Worm (Caenorhabditis elegans) whole organism, L1 larva: ENCODE measurements around the gene F54H12.2.

Source experiments
- C04F5.9 ChIP-seq: sonication (generic microtip); optimal IDR thresholded peaks from 2 replicates; lab custom pipeline; 2016; ENCODE audit warnings: missing genetic modification characterization, missing compliant biosample characterization
- C34B4.2 ChIP-seq: sonication (generic microtip); optimal IDR thresholded peaks from 2 replicates; lab custom pipeline; 2017; ENCODE audit warnings: mild to moderate bottlenecking, missing genetic modification characterization, missing compliant biosample characterization
- F16B12.6 ChIP-seq: fragments of 150-350 bp; optimal IDR thresholded peaks from 2 replicates; lab custom pipeline; 2014; ENCODE audit warnings: missing biosample characterization, missing genetic modification characterization
- Y116A8C.19 ChIP-seq: sonication (generic microtip); optimal IDR thresholded peaks from 2 replicates; lab custom pipeline; 2016; ENCODE audit warnings: missing compliant biosample characterization, missing genetic modification characterization, borderline replicate concordance
- aha-1 ChIP-seq: fragments of 150-350 bp; optimal IDR thresholded peaks from 2 replicates; lab custom pipeline; 2014; ENCODE audit warnings: missing biosample characterization, missing genetic modification characterization
- alr-1 ChIP-seq: fragments of 200-800 bp; sonication (Bioruptor generic); optimal IDR thresholded peaks from 2 replicates; lab custom pipeline; 2018; ENCODE audit warnings: borderline replicate concordance, mild to moderate bottlenecking, missing genetic modification characterization, missing compliant biosample characterization
- aly-2 ChIP-seq: fragments of 150-350 bp; optimal IDR thresholded peaks from 2 replicates; lab custom pipeline; 2014; ENCODE audit warnings: missing biosample characterization, missing genetic modification characterization
- ama-1 ChIP-seq: fragments of 150-350 bp; optimal IDR thresholded peaks from 2 replicates; lab custom pipeline; 2014
- blmp-1 ChIP-seq: fragments of 150-350 bp; optimal IDR thresholded peaks from 2 replicates; lab custom pipeline; 2014; ENCODE audit warnings: missing biosample characterization, missing genetic modification characterization
- ceh-8 ChIP-seq: fragments of 200-800 bp; sonication (Bioruptor generic); optimal IDR thresholded peaks from 2 replicates; lab custom pipeline; 2018; ENCODE audit warnings: mild to moderate bottlenecking, missing genetic modification characterization, moderate library complexity, missing compliant biosample characterization
- ceh-88 ChIP-seq: fragments of 200-800 bp; sonication (Bioruptor generic); IDR thresholded peaks from 2 replicates; pipeline ENCODE4 v1.3.6; 2022; ENCODE audit warnings: missing genetic modification characterization, missing compliant biosample characterization
- dpl-1 ChIP-seq, 3 experiments: fragments of 150-350 bp in 2 of 3; sonication (generic microtip) in 1 of 3; optimal IDR thresholded peaks; 2 replicates each; lab custom pipeline; 2014 to 2017; ENCODE audit warnings: missing biosample characterization in 3 of 3, missing genetic modification characterization in 3 of 3, missing genetic modification reagents in 3 of 3
- dsc-1 ChIP-seq: sonication (generic microtip); optimal IDR thresholded peaks from 2 replicates; lab custom pipeline; 2016; ENCODE audit warnings: mild to moderate bottlenecking, missing genetic modification characterization, missing compliant biosample characterization
- efl-1 ChIP-seq, 4 experiments: fragments of 150-350 bp; optimal IDR thresholded peaks in 3 of 4; peaks in 1 of 4; 1 replicate in 1 of 4; 2 replicates in 3 of 4; lab custom pipeline; 2014; ENCODE audit warnings: missing biosample characterization in 2 of 4, missing genetic modification characterization in 2 of 4, missing genetic modification reagents in 2 of 4
- egl-13 ChIP-seq: sonication (generic microtip); optimal IDR thresholded peaks from 2 replicates; lab custom pipeline; 2016; ENCODE audit warnings: missing genotype, missing genetic modification reagents, missing genetic modification characterization, missing compliant biosample characterization
- egl-27 ChIP-seq, 2 experiments: fragments of 150-350 bp in 1 of 2; sonication (generic microtip); optimal IDR thresholded peaks; 3 replicates each; lab custom pipeline; 2017 to 2018; ENCODE audit warnings: missing biosample characterization in 2 of 2, missing genetic modification characterization in 2 of 2, missing genetic modification reagents in 2 of 2
- elt-2 ChIP-seq: sonication (generic microtip); optimal IDR thresholded peaks from 2 replicates; lab custom pipeline; 2016; ENCODE audit warnings: missing genetic modification characterization, mild to moderate bottlenecking, inconsistent platforms, missing compliant biosample characterization, missing genetic modification reagents
- elt-3 ChIP-seq, 6 experiments: fragments of 150-350 bp in 1 of 6; sonication (generic microtip); optimal IDR thresholded peaks; 2 replicates each; lab custom pipeline; 2017 to 2018; ENCODE audit warnings: missing biosample characterization in 6 of 6, missing genetic modification characterization in 6 of 6, inconsistent platforms in 1 of 6
- ets-5 ChIP-seq: fragments of 200-800 bp; sonication (Bioruptor generic); IDR thresholded peaks from 2 replicates; pipeline ENCODE4 v1.3.6; 2022; ENCODE audit warnings: missing genetic modification characterization, missing compliant biosample characterization
- fkh-10 ChIP-seq: sonication (generic microtip); optimal IDR thresholded peaks from 2 replicates; lab custom pipeline; 2017; ENCODE audit warnings: missing biosample characterization, missing genetic modification reagents, missing genetic modification characterization
- fkh-4 ChIP-seq: sonication (generic microtip); optimal IDR thresholded peaks from 2 replicates; lab custom pipeline; 2016; ENCODE audit warnings: missing compliant biosample characterization, missing genetic modification characterization, borderline replicate concordance
- fkh-8 ChIP-seq: sonication (generic microtip); optimal IDR thresholded peaks from 2 replicates; lab custom pipeline; 2016; ENCODE audit warnings: mild to moderate bottlenecking, missing genetic modification characterization, missing compliant biosample characterization
- grh-1 ChIP-seq: fragments of 200-800 bp; sonication (Bioruptor generic); IDR thresholded peaks from 2 replicates; pipeline ENCODE4 v1.3.6; 2022; ENCODE audit warnings: missing genetic modification reagents, missing genetic modification characterization, missing compliant biosample characterization
- hlh-17 ChIP-seq: fragments of 200-800 bp; sonication (Bioruptor generic); optimal IDR thresholded peaks from 2 replicates; lab custom pipeline; 2018; ENCODE audit warnings: missing genetic modification characterization, mild to moderate bottlenecking, missing compliant biosample characterization, moderate library complexity, borderline replicate concordance
- irx-1 ChIP-seq: sonication (generic microtip); optimal IDR thresholded peaks from 2 replicates; lab custom pipeline; 2016; ENCODE audit warnings: missing genetic modification characterization, missing compliant biosample characterization
- lin-13 ChIP-seq: fragments of 150-350 bp; optimal IDR thresholded peaks from 2 replicates; lab custom pipeline; 2014; ENCODE audit warnings: missing biosample characterization, missing genetic modification reagents, missing genetic modification characterization
- lin-14 ChIP-seq: fragments of 200-800 bp; sonication (Bioruptor generic); optimal IDR thresholded peaks from 2 replicates; lab custom pipeline; 2018; ENCODE audit warnings: mild to moderate bottlenecking, missing genetic modification characterization, moderate library complexity, missing compliant biosample characterization
- lin-15B ChIP-seq: fragments of 150-350 bp; sonication (generic microtip); optimal IDR thresholded peaks from 3 replicates; lab custom pipeline; 2014; ENCODE audit warnings: missing biosample characterization, missing genetic modification characterization
- lir-3 ChIP-seq: sonication (generic microtip); optimal IDR thresholded peaks from 2 replicates; lab custom pipeline; 2016; ENCODE audit warnings: mild to moderate bottlenecking, missing genetic modification characterization, moderate library complexity, missing compliant biosample characterization; ENCODE audit not compliant: poor library complexity
- mef-2 ChIP-seq: fragments of 150-350 bp; optimal IDR thresholded peaks from 2 replicates; lab custom pipeline; 2014; ENCODE audit warnings: missing biosample characterization, missing genetic modification characterization
- mep-1 ChIP-seq: fragments of 150-350 bp; optimal IDR thresholded peaks from 2 replicates; lab custom pipeline; 2014; ENCODE audit warnings: missing biosample characterization, missing genetic modification characterization
- nhr-11 ChIP-seq: fragments of 150-350 bp; optimal IDR thresholded peaks from 2 replicates; lab custom pipeline; 2014; ENCODE audit warnings: missing biosample characterization, missing genetic modification characterization
- nhr-20 ChIP-seq: sonication (generic microtip); optimal IDR thresholded peaks from 2 replicates; lab custom pipeline; 2016; ENCODE audit warnings: mild to moderate bottlenecking, missing genetic modification characterization, missing compliant biosample characterization
- nhr-237 ChIP-seq: fragments of 150-350 bp; optimal IDR thresholded peaks from 2 replicates; lab custom pipeline; 2014; ENCODE audit warnings: missing biosample characterization, missing genetic modification characterization
- nhr-28 ChIP-seq: fragments of 150-350 bp; optimal IDR thresholded peaks from 2 replicates; lab custom pipeline; 2014; ENCODE audit warnings: missing biosample characterization, missing genetic modification characterization
- nhr-47 ChIP-seq: sonication (generic microtip); optimal IDR thresholded peaks from 2 replicates; lab custom pipeline; 2016; ENCODE audit warnings: mild to moderate bottlenecking, missing genetic modification characterization, moderate library complexity, missing compliant biosample characterization
- nhr-76 ChIP-seq: sonication (generic microtip); optimal IDR thresholded peaks from 2 replicates; lab custom pipeline; 2017; ENCODE audit warnings: missing biosample characterization, missing genetic modification characterization
- nhr-77 ChIP-seq: fragments of 150-350 bp; optimal IDR thresholded peaks from 2 replicates; lab custom pipeline; 2014; ENCODE audit warnings: missing biosample characterization, missing genetic modification characterization
- nhr-84 ChIP-seq: sonication (generic microtip); optimal IDR thresholded peaks from 2 replicates; lab custom pipeline; 2017; ENCODE audit warnings: missing biosample characterization, missing genetic modification characterization
- nhr-85 ChIP-seq: sonication (generic microtip); peaks from one replicate; lab custom pipeline; 2016; ENCODE audit warnings: missing genetic modification characterization, inconsistent platforms, missing compliant biosample characterization
- pqm-1 ChIP-seq: sonication (generic microtip); optimal IDR thresholded peaks from 3 replicates; lab custom pipeline; 2017; ENCODE audit warnings: missing biosample characterization, missing genetic modification characterization
- rnt-1 ChIP-seq: sonication (generic microtip); optimal IDR thresholded peaks from 2 replicates; lab custom pipeline; 2016; ENCODE audit warnings: mild to moderate bottlenecking, missing genetic modification characterization, moderate library complexity, missing compliant biosample characterization
- snpc-4 ChIP-seq: fragments of 150-350 bp; optimal IDR thresholded peaks from 2 replicates; lab custom pipeline; 2014; ENCODE audit warnings: missing biosample characterization, missing genetic modification characterization
- sup-37 ChIP-seq: fragments of 200-800 bp; sonication (Bioruptor generic); optimal IDR thresholded peaks from 2 replicates; lab custom pipeline; 2018; ENCODE audit warnings: mild to moderate bottlenecking, missing genetic modification characterization, missing compliant biosample characterization
- tbx-2 ChIP-seq: sonication (generic microtip); optimal IDR thresholded peaks from 2 replicates; lab custom pipeline; 2016; ENCODE audit warnings: missing genetic modification characterization, missing compliant biosample characterization
- tlp-1 ChIP-seq: fragments of 150-350 bp; optimal IDR thresholded peaks from 2 replicates; lab custom pipeline; 2014; ENCODE audit warnings: missing biosample characterization, missing genetic modification characterization
- unc-30 ChIP-seq: sonication (generic microtip); optimal IDR thresholded peaks from 2 replicates; lab custom pipeline; 2017; ENCODE audit warnings: missing biosample characterization, missing genetic modification characterization
- unc-86 ChIP-seq: sonication (generic microtip); optimal IDR thresholded peaks from 2 replicates; lab custom pipeline; 2016; ENCODE audit warnings: missing genetic modification characterization, missing compliant biosample characterization
- vab-15 ChIP-seq: sonication (generic microtip); optimal IDR thresholded peaks from 2 replicates; lab custom pipeline; 2017; ENCODE audit warnings: missing genotype, mild to moderate bottlenecking, missing genetic modification characterization, missing compliant biosample characterization
- zag-1 ChIP-seq: fragments of 150-350 bp; optimal IDR thresholded peaks from 2 replicates; lab custom pipeline; 2014; ENCODE audit warnings: missing biosample characterization, missing genetic modification characterization

The F54H12.2 gene

DNA sequence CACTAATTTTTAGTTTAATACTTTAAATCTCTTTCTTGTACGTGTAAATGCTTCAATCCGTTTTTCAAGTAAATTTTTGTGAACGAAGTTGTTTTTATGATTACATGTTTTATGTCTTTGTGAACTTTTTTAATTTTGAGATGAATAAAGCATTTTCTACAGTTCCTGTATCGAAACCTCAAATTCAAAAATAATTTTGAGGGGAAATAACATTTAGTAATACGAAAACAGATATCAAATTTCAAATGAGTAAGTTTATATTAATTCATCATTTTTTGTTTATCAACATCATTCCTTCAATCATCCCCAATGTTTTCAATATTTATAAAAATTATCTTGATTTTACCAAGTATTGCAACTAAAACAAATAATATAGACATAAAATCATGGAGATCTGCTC, 26.8 kb upstream of the F54H12.2 start, which contains the start of gene C29E4.10:
C29E4.10 (plus strand) TSS at position 301 of the 400 bp plus-strand sequence.
- TF ChIP-seq unc-30 (tag; lab: Kevin White, UChicago): no peak
- TF ChIP-seq lin-13 (GFP tag; lab: Kevin White, UChicago): no peak
- TF ChIP-seq nhr-84 (tag; lab: Kevin White, UChicago): no peak
- no peak for TF ChIP-seq vab-15 (tag; lab: Kevin White, UChicago)
- no peak for TF ChIP-seq nhr-237
- no peak for TF ChIP-seq nhr-47 (tag; lab: Kevin White, UChicago)
- no peak for TF ChIP-seq grh-1 (GFP tag; lab: Robert Waterston, UW)

DNA sequence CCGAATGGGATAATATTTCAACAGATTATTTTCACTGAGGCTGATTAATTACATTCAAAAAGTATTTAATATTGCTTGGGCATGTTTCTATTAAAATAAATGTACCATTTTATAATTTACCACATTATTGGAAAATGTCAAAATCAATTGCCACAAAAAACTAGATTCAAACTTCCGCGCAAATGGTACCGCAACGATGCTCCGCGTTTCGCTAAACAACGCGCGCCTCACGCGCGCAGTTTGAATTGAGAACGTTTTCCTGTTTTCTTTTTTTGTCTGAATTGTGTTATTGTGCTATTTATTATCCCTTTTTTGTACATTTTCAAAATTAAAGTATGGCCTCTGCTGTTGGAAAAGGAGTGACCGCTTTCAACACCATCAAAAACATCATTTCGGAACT, 23.6 kb upstream of the F54H12.2 start, which contains the start of gene C29E4.12:
C29E4.12 (plus strand) TSS at position 333 of the 400 bp plus-strand sequence.
- peak; percentile 74 for TF ChIP-seq nhr-20
- TF ChIP-seq aly-2 (tag; lab: Kevin White, UChicago): peak; percentile 64
- no peak for TF ChIP-seq C34B4.2
- no peak for TF ChIP-seq alr-1
- TF ChIP-seq mep-1 (tag; lab: Kevin White, UChicago): peak; percentile 52
- TF ChIP-seq unc-86 (tag; lab: Kevin White, UChicago): peak; percentile 53
- no peak for TF ChIP-seq vab-15 (tag; lab: Kevin White, UChicago)
- no peak for TF ChIP-seq nhr-28 (tag; lab: Kevin White, UChicago)
- TF ChIP-seq nhr-77 (tag; lab: Kevin White, UChicago): peak; percentile 61
- peak; percentile 87 for TF ChIP-seq rnt-1
- no peak for TF ChIP-seq egl-27 (tag; optimal IDR thresholded peaks at IDR 0.05; lab: Kevin White, UChicago)
- TF ChIP-seq zag-1 (tag; lab: Kevin White, UChicago): no peak
- peak; percentile 26 for TF ChIP-seq elt-2
- no peak for TF ChIP-seq unc-30 (tag; lab: Kevin White, UChicago)
- TF ChIP-seq lin-15B (tag; lab: Kevin White, UChicago): peak; percentile 91
- TF ChIP-seq fkh-8 (tag; lab: Kevin White, UChicago): peak; percentile 62
- peak; percentile 62 for TF ChIP-seq F16B12.6
- TF ChIP-seq irx-1: peak; percentile 62
- TF ChIP-seq pqm-1 (tag; lab: Kevin White, UChicago): no peak
- peak; percentile 69 for TF ChIP-seq grh-1 (GFP tag; lab: Robert Waterston, UW)
- TF ChIP-seq nhr-47 (tag; lab: Kevin White, UChicago): peak; percentile 84
- TF ChIP-seq sup-37 (GFP tag; lab: Kevin White, UChicago): no peak
- no peak for TF ChIP-seq mef-2 (tag; lab: Kevin White, UChicago)
- no peak for TF ChIP-seq ama-1
- no peak for TF ChIP-seq ets-5 (GFP tag; lab: Robert Waterston, UW)
- no peak for TF ChIP-seq fkh-10
- TF ChIP-seq elt-3 (tag; optimal IDR thresholded peaks at IDR 0.05; lab: Kevin White, UChicago): peak in 2 of 6 experiments; percentile 4 to 64
- TF ChIP-seq egl-13 (tag; lab: Kevin White, UChicago): peak; percentile 26
- TF ChIP-seq Y116A8C.19: no peak
- TF ChIP-seq tbx-2 (tag; lab: Kevin White, UChicago): peak; percentile 77
- peak; percentile 96 to 98 (median 98) for TF ChIP-seq dpl-1 (GFP tag; optimal IDR thresholded peaks at IDR 0.05; lab: Kevin White, UChicago)
- no peak for TF ChIP-seq lin-14 (GFP tag; lab: Kevin White, UChicago)
- no peak for TF ChIP-seq tlp-1 (tag; lab: Kevin White, UChicago)
- peak; percentile 59 for TF ChIP-seq nhr-11
- no peak for TF ChIP-seq nhr-76
- peak; percentile 51 for TF ChIP-seq blmp-1 (tag; lab: Kevin White, UChicago)
- no peak for TF ChIP-seq fkh-4 (tag; lab: Kevin White, UChicago)
- TF ChIP-seq C04F5.9 (tag; lab: Kevin White, UChicago): peak; percentile 63
- peak; percentile 62 for TF ChIP-seq nhr-237
- no peak for TF ChIP-seq nhr-84 (tag; lab: Kevin White, UChicago)
- TF ChIP-seq snpc-4 (tag; lab: Kevin White, UChicago): peak; percentile 27
- TF ChIP-seq nhr-85 (tag; lab: Kevin White, UChicago): peak; percentile 86
- no peak for TF ChIP-seq aha-1 (tag; lab: Kevin White, UChicago)
- no peak for TF ChIP-seq hlh-17 (GFP tag; lab: Kevin White, UChicago)
- no peak for TF ChIP-seq dsc-1
- no peak for TF ChIP-seq ceh-8 (GFP tag; lab: Kevin White, UChicago)
- peak; percentile 82 to 98 for TF ChIP-seq efl-1 (optimal IDR thresholded peaks at IDR 0.05; lab: Kevin White, UChicago)
- peak; percentile 98 to 100 for TF ChIP-seq efl-1 (GFP tag; optimal IDR thresholded peaks at IDR 0.05 in 1 of 2; lab: Kevin White, UChicago)
- peak; percentile 61 for TF ChIP-seq lir-3
- TF ChIP-seq ceh-88 (GFP tag; lab: Robert Waterston, UW): no peak
